Worm (Caenorhabditis elegans) whole organism, L2 larva: ENCODE data around the gene F07F6.1.

Experiments used
- C34F6.9 ChIP-seq: fragments of 150-350 bp; optimal IDR thresholded peaks from 2 replicates; lab custom pipeline; 2014; ENCODE audit warnings: missing biosample characterization, missing genetic modification characterization
- F13H6.1 ChIP-seq: sonication (generic microtip); optimal IDR thresholded peaks from 2 replicates; lab custom pipeline; 2016; ENCODE audit warnings: missing genetic modification characterization, missing compliant biosample characterization
- R02D3.7 ChIP-seq: fragments of 150-350 bp; optimal IDR thresholded peaks from 2 replicates; lab custom pipeline; 2014; ENCODE audit warnings: missing biosample characterization, missing genetic modification characterization
- Y55F3AM.14 ChIP-seq: fragments of 200-800 bp; sonication (Bioruptor generic); optimal IDR thresholded peaks from 2 replicates; lab custom pipeline; 2018; ENCODE audit warnings: mild to moderate bottlenecking, missing genetic modification characterization, missing compliant biosample characterization
- ZK546.5 ChIP-seq: sonication (generic microtip); optimal IDR thresholded peaks from 2 replicates; lab custom pipeline; 2017; ENCODE audit warnings: missing biosample characterization, missing genetic modification characterization
- alr-1 ChIP-seq: fragments of 150-350 bp; optimal IDR thresholded peaks from 2 replicates; lab custom pipeline; 2014; ENCODE audit warnings: missing biosample characterization, missing genetic modification characterization
- aly-2 ChIP-seq: fragments of 150-350 bp; optimal IDR thresholded peaks from 2 replicates; lab custom pipeline; 2014; ENCODE audit warnings: missing biosample characterization, missing genetic modification characterization
- ama-1 ChIP-seq: fragments of 150-350 bp; optimal IDR thresholded peaks from 2 replicates; lab custom pipeline; 2018; ENCODE audit warnings: inconsistent platforms
- blmp-1 ChIP-seq: sonication (generic microtip); optimal IDR thresholded peaks from 2 replicates; lab custom pipeline; 2017; ENCODE audit warnings: missing genetic modification characterization, mild to moderate bottlenecking, missing compliant biosample characterization, antibody characterized with exemption, moderate library complexity; ENCODE audit not compliant: insufficient read depth
- ceh-82 ChIP-seq: fragments of 150-350 bp; optimal IDR thresholded peaks from 2 replicates; lab custom pipeline; 2014; ENCODE audit warnings: missing biosample characterization, missing genetic modification characterization
- crh-2 ChIP-seq: sonication (generic microtip); optimal IDR thresholded peaks from 2 replicates; lab custom pipeline; 2017; ENCODE audit warnings: missing biosample characterization, missing genetic modification characterization
- dmd-4 ChIP-seq: sonication (generic microtip); optimal IDR thresholded peaks from 2 replicates; lab custom pipeline; 2017; ENCODE audit warnings: missing biosample characterization, missing genetic modification characterization
- egl-27 ChIP-seq: sonication (generic microtip); optimal IDR thresholded peaks from 3 replicates; lab custom pipeline; 2017; ENCODE audit warnings: missing biosample characterization, missing genetic modification reagents, missing genetic modification characterization
- elt-1 ChIP-seq: fragments of 150-350 bp; optimal IDR thresholded peaks from 2 replicates; lab custom pipeline; 2014; ENCODE audit warnings: missing biosample characterization, missing genetic modification characterization
- elt-3 ChIP-seq: sonication (generic microtip); optimal IDR thresholded peaks from 2 replicates; lab custom pipeline; 2017; ENCODE audit warnings: missing biosample characterization, missing genetic modification characterization
- fos-1 ChIP-seq: fragments of 150-350 bp; optimal IDR thresholded peaks from 2 replicates; lab custom pipeline; 2014; ENCODE audit warnings: missing biosample characterization, missing genetic modification characterization
- gmeb-1 ChIP-seq: fragments of 150-350 bp; optimal IDR thresholded peaks from 2 replicates; lab custom pipeline; 2014; ENCODE audit warnings: missing biosample characterization, missing genetic modification characterization
- lin-11 ChIP-seq: fragments of 150-350 bp; sonication (generic microtip); optimal IDR thresholded peaks from 2 replicates; lab custom pipeline; 2014; ENCODE audit warnings: missing biosample characterization, missing genetic modification characterization, inconsistent platforms, mixed read lengths
- lin-13 ChIP-seq: fragments of 150-350 bp; optimal IDR thresholded peaks from 2 replicates; lab custom pipeline; 2014; ENCODE audit warnings: missing biosample characterization, missing genetic modification reagents, missing genetic modification characterization
- lin-39 ChIP-seq: fragments of 150-350 bp; optimal IDR thresholded peaks from 2 replicates; lab custom pipeline; 2014; ENCODE audit warnings: missing biosample characterization, missing genetic modification reagents, missing genetic modification characterization
- lsy-2 ChIP-seq, 2 experiments: fragments of 150-350 bp in 1 of 2; sonication (generic microtip) in 1 of 2; optimal IDR thresholded peaks; 2 replicates each; lab custom pipeline; 2014 to 2017; ENCODE audit warnings: missing biosample characterization in 2 of 2, missing genetic modification characterization in 2 of 2
- mab-5 ChIP-seq: fragments of 150-350 bp; optimal IDR thresholded peaks from 2 replicates; lab custom pipeline; 2014; ENCODE audit warnings: missing biosample characterization, missing genetic modification characterization
- mbf-1 ChIP-seq: sonication (generic microtip); optimal IDR thresholded peaks from 2 replicates; lab custom pipeline; 2017; ENCODE audit warnings: missing biosample characterization, missing genetic modification characterization
- nhr-10 ChIP-seq: sonication (generic microtip); optimal IDR thresholded peaks from 2 replicates; lab custom pipeline; 2017; ENCODE audit warnings: missing biosample characterization, missing genetic modification characterization
- nhr-11 ChIP-seq: fragments of 150-350 bp; optimal IDR thresholded peaks from 2 replicates; lab custom pipeline; 2014; ENCODE audit warnings: missing biosample characterization, missing genetic modification characterization
- nhr-12 ChIP-seq: fragments of 150-350 bp; optimal IDR thresholded peaks from 2 replicates; lab custom pipeline; 2014; ENCODE audit warnings: missing biosample characterization, missing genetic modification characterization
- nhr-129 ChIP-seq: fragments of 150-350 bp; optimal IDR thresholded peaks from 2 replicates; lab custom pipeline; 2014; ENCODE audit warnings: missing biosample characterization, missing genetic modification characterization
- nhr-21 ChIP-seq: fragments of 150-350 bp; optimal IDR thresholded peaks from 2 replicates; lab custom pipeline; 2014; ENCODE audit warnings: missing biosample characterization, missing genetic modification characterization
- nhr-23 ChIP-seq: fragments of 150-350 bp; optimal IDR thresholded peaks from 2 replicates; lab custom pipeline; 2014; ENCODE audit warnings: missing biosample characterization, missing genetic modification reagents, missing genetic modification characterization
- nhr-237 ChIP-seq: fragments of 150-350 bp; optimal IDR thresholded peaks from 2 replicates; lab custom pipeline; 2014; ENCODE audit warnings: missing biosample characterization, missing genetic modification characterization
- nhr-25 ChIP-seq: fragments of 150-350 bp; sonication (generic microtip); optimal IDR thresholded peaks from 3 replicates; lab custom pipeline; 2014; ENCODE audit warnings: missing biosample characterization, missing genetic modification characterization
- nhr-6 ChIP-seq: fragments of 150-350 bp; optimal IDR thresholded peaks from 2 replicates; lab custom pipeline; 2014; ENCODE audit warnings: missing biosample characterization, missing genetic modification characterization
- nhr-77 ChIP-seq: fragments of 150-350 bp; optimal IDR thresholded peaks from 2 replicates; lab custom pipeline; 2014; ENCODE audit warnings: missing biosample characterization, missing genetic modification characterization
- peb-1 ChIP-seq: fragments of 150-350 bp; optimal IDR thresholded peaks from 2 replicates; lab custom pipeline; 2014; ENCODE audit warnings: missing biosample characterization, missing genetic modification characterization
- sem-4 ChIP-seq: fragments of 150-350 bp; optimal IDR thresholded peaks from 2 replicates; lab custom pipeline; 2014; ENCODE audit warnings: missing biosample characterization, missing genetic modification reagents, missing genetic modification characterization
- skn-1 ChIP-seq: sonication (generic microtip); optimal IDR thresholded peaks from 2 replicates; lab custom pipeline; 2017; ENCODE audit warnings: missing biosample characterization, missing genetic modification characterization
- sma-3 ChIP-seq: sonication (generic microtip); optimal IDR thresholded peaks from 2 replicates; lab custom pipeline; 2016; ENCODE audit warnings: missing genetic modification reagents, missing genetic modification characterization, missing compliant biosample characterization
- sma-9 ChIP-seq, 2 experiments: fragments of 150-350 bp in 1 of 2; sonication (generic microtip) in 1 of 2; optimal IDR thresholded peaks; 2 replicates each; lab custom pipeline; 2014 to 2016; ENCODE audit warnings: missing genetic modification characterization in 2 of 2, mild to moderate bottlenecking in 1 of 2, missing biosample characterization in 1 of 2, missing compliant biosample characterization in 1 of 2, missing genetic modification reagents in 1 of 2, moderate library complexity in 1 of 2
- snpc-4 ChIP-seq: fragments of 150-350 bp; optimal IDR thresholded peaks from 2 replicates; lab custom pipeline; 2014; ENCODE audit warnings: missing biosample characterization, missing genetic modification characterization
- unc-55 ChIP-seq: fragments of 150-350 bp; sonication (generic microtip); optimal IDR thresholded peaks from 3 replicates; lab custom pipeline; 2014; ENCODE audit warnings: missing biosample characterization, missing genetic modification reagents, missing genetic modification characterization
- unc-62 ChIP-seq: fragments of 150-350 bp; optimal IDR thresholded peaks from 2 replicates; lab custom pipeline; 2014; ENCODE audit warnings: missing biosample characterization, missing genetic modification reagents, missing genetic modification characterization
- zag-1 ChIP-seq: fragments of 150-350 bp; optimal IDR thresholded peaks from 2 replicates; lab custom pipeline; 2014; ENCODE audit warnings: missing biosample characterization, missing genetic modification characterization
- ztf-1 ChIP-seq: fragments of 200-800 bp; sonication (Bioruptor generic); conservative IDR thresholded peaks from 2 replicates; pipeline ENCODE4 v1.3.6; 2022; ENCODE audit warnings: missing genetic modification characterization, missing compliant biosample characterization
- ztf-4 ChIP-seq: fragments of 150-350 bp; optimal IDR thresholded peaks from 2 replicates; lab custom pipeline; 2014; ENCODE audit warnings: missing biosample characterization, missing genetic modification characterization

Gene F07F6.1

ce11 chrII:5463692-5464300 is 26.1 kb downstream of the F07F6.1 start (continued):
- TF ChIP-seq ceh-82 (tag; lab: Kevin White, UChicago) (no peak), ZK546.5 (no peak), dmd-4 (tag; lab: Kevin White, UChicago) (no peak), C34F6.9 (tag; lab: Kevin White, UChicago) (peak; percentile 23), R02D3.7 (tag; lab: Kevin White, UChicago) (no peak), blmp-1 (tag; lab: Kevin White, UChicago) (no peak), gmeb-1 (no peak), unc-55 (peak; percentile 41), F13H6.1 (tag; lab: Kevin White, UChicago) (peak; percentile 44), nhr-11 (tag; lab: Kevin White, UChicago) (no peak), mab-5 (no peak), nhr-25 (tag; lab: Kevin White, UChicago) (no peak), lsy-2 (tag; optimal IDR thresholded peaks at IDR 0.05; lab: Kevin White, UChicago) (peak in 1 of 2 experiments; percentile 46), lin-11 (tag; lab: Kevin White, UChicago) (no peak), unc-62 (GFP tag; lab: Kevin White, UChicago) (no peak), snpc-4 (tag; lab: Kevin White, UChicago) (no peak), ama-1 (lab: Kevin White, UChicago) (no peak)
- TF ChIP-seq, all 48 proteins: peak for 7

- TF ChIP-seq alr-1 (tag; lab: Kevin White, UChicago): no peak
- TF ChIP-seq dmd-4 (tag; lab: Kevin White, UChicago): no peak
- peak; percentile 13 for TF ChIP-seq F13H6.1 (tag; lab: Kevin White, UChicago)
- TF ChIP-seq nhr-23 (tag; lab: Kevin White, UChicago): no peak
Measured at ce11 chrII:5465729-5466408, 28.2 kb downstream of the F07F6.1 start, which contains the start of gene clr-1. Gene clr-1, plus strand, starts transcription at chrII:5466358.

ce11 chrII:5473946-5474423 is 36.3 kb downstream of the F07F6.1 start, which contains the start of gene mrps-16:
Gene mrps-16, plus strand, starts transcription at chrII:5474373.
- no peak for TF ChIP-seq ztf-1 (GFP tag; lab: Robert Waterston, UW)
- peak; percentile 53 for TF ChIP-seq nhr-129
- peak; percentile 8 for TF ChIP-seq nhr-6 (tag; lab: Kevin White, UChicago)
- peak; percentile 41 for TF ChIP-seq mab-5
- TF ChIP-seq skn-1: no peak
- TF ChIP-seq sem-4 (tag; lab: Kevin White, UChicago): no peak
- no peak for TF ChIP-seq nhr-12 (tag; lab: Kevin White, UChicago)
- TF ChIP-seq mbf-1 (tag; lab: Kevin White, UChicago): no peak
- TF ChIP-seq elt-1 (tag; lab: Kevin White, UChicago): no peak
- no peak for TF ChIP-seq Y55F3AM.14
- TF ChIP-seq zag-1 (tag; lab: Kevin White, UChicago): no peak
- no peak for TF ChIP-seq nhr-237
- no peak for TF ChIP-seq ztf-4
- no peak for TF ChIP-seq peb-1 (tag; lab: Kevin White, UChicago)
- TF ChIP-seq sma-9 (GFP tag; optimal IDR thresholded peaks at IDR 0.05; lab: Kevin White, UChicago): peak; percentile 75
- TF ChIP-seq sma-9 (tag; optimal IDR thresholded peaks at IDR 0.05; lab: Kevin White, UChicago): no peak
- peak; percentile 64 for TF ChIP-seq C34F6.9 (tag; lab: Kevin White, UChicago)
- TF ChIP-seq crh-2 (tag; lab: Kevin White, UChicago): peak; percentile 34
- TF ChIP-seq snpc-4 (tag; lab: Kevin White, UChicago): peak; percentile 65
- peak; percentile 96 for TF ChIP-seq gmeb-1
- no peak for TF ChIP-seq nhr-77
- no peak for TF ChIP-seq lin-39 (tag; lab: Kevin White, UChicago)
- no peak for TF ChIP-seq ceh-82 (tag; lab: Kevin White, UChicago)
- TF ChIP-seq ama-1 (lab: Kevin White, UChicago): peak; percentile 3
- no peak for TF ChIP-seq elt-3
- TF ChIP-seq nhr-23 (tag; lab: Kevin White, UChicago): no peak
- peak; percentile 70 for TF ChIP-seq sma-3 (GFP tag; lab: Kevin White, UChicago)
- no peak for TF ChIP-seq nhr-10 (tag; lab: Kevin White, UChicago)
- TF ChIP-seq unc-62 (GFP tag; lab: Kevin White, UChicago): no peak
- no peak for TF ChIP-seq nhr-11 (tag; lab: Kevin White, UChicago)
- TF ChIP-seq F13H6.1 (tag; lab: Kevin White, UChicago): peak; percentile 41
- TF ChIP-seq aly-2 (tag; lab: Kevin White, UChicago): no peak
- TF ChIP-seq egl-27: no peak
- TF ChIP-seq unc-55: peak; percentile 72
- peak; percentile 39 for TF ChIP-seq lin-13 (GFP tag; lab: Kevin White, UChicago)
- TF ChIP-seq nhr-21 (tag; lab: Kevin White, UChicago): peak; percentile 41
- TF ChIP-seq fos-1: peak; percentile 26
- TF ChIP-seq lsy-2 (tag; optimal IDR thresholded peaks at IDR 0.05; lab: Kevin White, UChicago): peak; percentile 62 to 88
- TF ChIP-seq lin-11 (tag; lab: Kevin White, UChicago): no peak
